Fruit fly (Drosophila melanogaster) whole organism, embryonic: ENCODE results near the gene CG43999.

Experiments used
- Asciz ChIP-seq: fragments of 200-800 bp; sonication (Bioruptor generic); optimal IDR thresholded peaks from 2 replicates; lab custom pipeline; 2017; ENCODE audit warnings: missing biosample characterization, mild to moderate bottlenecking, missing genetic modification characterization, missing genetic modification reagents
- Atf-2 ChIP-seq: fragments of 200-800 bp; sonication (Bioruptor generic); optimal IDR thresholded peaks from 2 replicates; lab custom pipeline; 2016; ENCODE audit warnings: missing biosample characterization, missing genetic modification characterization
- B-H2 ChIP-seq: fragments of 200-800 bp; sonication (Bioruptor generic); optimal IDR thresholded peaks from 2 replicates; lab custom pipeline; 2018; ENCODE audit warnings: missing biosample characterization, mild to moderate bottlenecking, missing genetic modification characterization
- BEAF-32 ChIP-seq: fragments of 200-800 bp; sonication (Bioruptor generic); optimal IDR thresholded peaks from 3 replicates; lab custom pipeline; 2017; ENCODE audit warnings: missing biosample characterization, missing genetic modification characterization, mild to moderate bottlenecking, moderate library complexity, missing genetic modification reagents
- C15 ChIP-seq: fragments of 200-800 bp; sonication (Bioruptor generic); IDR thresholded peaks from 3 replicates; pipeline ENCODE4 v1.3.6; 2022; ENCODE audit warnings: missing biosample characterization, missing genetic modification characterization
- CG10274 ChIP-seq: fragments of 200-800 bp; sonication (Bioruptor generic); optimal IDR thresholded peaks from 3 replicates; lab custom pipeline; 2017; ENCODE audit warnings: missing biosample characterization, mild to moderate bottlenecking, missing genetic modification characterization
- CG10543 ChIP-seq: fragments of 200-800 bp; sonication (Bioruptor generic); optimal IDR thresholded peaks from 3 replicates; lab custom pipeline; 2017; ENCODE audit warnings: missing biosample characterization, mild to moderate bottlenecking, missing genetic modification characterization, moderate library complexity
- CG10654 ChIP-seq: fragments of 200-800 bp; sonication (Bioruptor generic); optimal IDR thresholded peaks from 2 replicates; lab custom pipeline; 2016; ENCODE audit warnings: missing biosample characterization, missing genetic modification characterization
- CG11093 ChIP-seq: fragments of 200-800 bp; sonication (Bioruptor generic); IDR thresholded peaks from 3 replicates; pipeline ENCODE4 v1.3.6; 2022; ENCODE audit warnings: missing biosample characterization, missing genetic modification characterization
- CG12744 ChIP-seq: fragments of 200-800 bp; sonication (Bioruptor generic); optimal IDR thresholded peaks from 2 replicates; lab custom pipeline; 2016; ENCODE audit warnings: missing biosample characterization, missing genetic modification characterization
- CG13123 ChIP-seq: fragments of 200-800 bp; sonication (Bioruptor generic); optimal IDR thresholded peaks from 2 replicates; lab custom pipeline; 2016; ENCODE audit warnings: missing biosample characterization, missing genetic modification characterization
- CG14860 ChIP-seq: fragments of 200-800 bp; sonication (Bioruptor generic); IDR thresholded peaks from 3 replicates; pipeline ENCODE4 v1.3.6; 2022; ENCODE audit warnings: missing biosample characterization, missing genetic modification characterization; ENCODE audit not compliant: partially characterized antibody
- CG14965 ChIP-seq: fragments of 200-800 bp; sonication (Bioruptor generic); optimal IDR thresholded peaks from 2 replicates; lab custom pipeline; 2016; ENCODE audit warnings: missing biosample characterization, missing genetic modification characterization, borderline replicate concordance
- CG15073 ChIP-seq: fragments of 200-800 bp; sonication (Bioruptor generic); optimal IDR thresholded peaks from 2 replicates; lab custom pipeline; 2016; ENCODE audit warnings: missing biosample characterization, missing genetic modification characterization
- CG15269 ChIP-seq: fragments of 200-800 bp; sonication (Bioruptor generic); optimal IDR thresholded peaks from 2 replicates; lab custom pipeline; 2018; ENCODE audit warnings: missing biosample characterization, mild to moderate bottlenecking, missing genetic modification characterization, moderate library complexity
- CG2678 ChIP-seq: fragments of 200-800 bp; sonication (Bioruptor generic); optimal IDR thresholded peaks from 3 replicates; lab custom pipeline; 2019; ENCODE audit warnings: missing biosample characterization, mild to moderate bottlenecking, missing genetic modification characterization, moderate library complexity
- CG6689 ChIP-seq: fragments of 200-800 bp; sonication (Bioruptor generic); IDR thresholded peaks from 2 replicates; pipeline ENCODE4 v1.3.6; 2022; ENCODE audit warnings: missing biosample characterization, missing genetic modification characterization
- CG8944 ChIP-seq: fragments of 200-800 bp; sonication (Bioruptor generic); optimal IDR thresholded peaks from 3 replicates; lab custom pipeline; 2016; ENCODE audit warnings: missing biosample characterization, missing genetic modification characterization
- CG9437 ChIP-seq: fragments of 200-800 bp; sonication (Bioruptor generic); optimal IDR thresholded peaks from 2 replicates; lab custom pipeline; 2018; ENCODE audit warnings: missing biosample characterization, mild to moderate bottlenecking, missing genetic modification characterization
- Deaf1 ChIP-seq: fragments of 200-800 bp; optimal IDR thresholded peaks from 3 replicates; lab custom pipeline; 2019; ENCODE audit warnings: missing biosample characterization, mild to moderate bottlenecking, missing genetic modification characterization, moderate library complexity
- Dek ChIP-seq: fragments of 200-800 bp; sonication (Bioruptor generic); optimal IDR thresholded peaks from 3 replicates; lab custom pipeline; 2019; ENCODE audit warnings: missing biosample characterization, mild to moderate bottlenecking, missing genetic modification characterization, moderate library complexity
- HLH54F ChIP-seq: fragments of 200-800 bp; sonication (Bioruptor generic); optimal IDR thresholded peaks from 3 replicates; lab custom pipeline; 2016; ENCODE audit warnings: missing biosample characterization, missing genetic modification characterization
- HLHmδ ChIP-seq: fragments of 200-800 bp; sonication (Bioruptor generic); optimal IDR thresholded peaks from 2 replicates; lab custom pipeline; 2018; ENCODE audit warnings: missing biosample characterization, mild to moderate bottlenecking, missing genetic modification characterization, moderate library complexity
- HmgZ ChIP-seq: fragments of 200-800 bp; sonication (Bioruptor generic); optimal IDR thresholded peaks from 2 replicates; lab custom pipeline; 2018; ENCODE audit warnings: missing biosample characterization, mild to moderate bottlenecking, missing genetic modification characterization
- MESR4 ChIP-seq: fragments of 200-800 bp; sonication (Bioruptor generic); optimal IDR thresholded peaks from 2 replicates; lab custom pipeline; 2018; ENCODE audit warnings: missing biosample characterization, mild to moderate bottlenecking, missing genetic modification characterization, moderate library complexity
- Mad ChIP-seq: fragments of 200-800 bp; sonication (Bioruptor generic); optimal IDR thresholded peaks from 2 replicates; lab custom pipeline; 2016; ENCODE audit warnings: missing biosample characterization, missing genetic modification characterization
- Mrtf ChIP-seq: fragments of 200-800 bp; sonication (Bioruptor generic); IDR thresholded peaks from 3 replicates; pipeline ENCODE4 v1.3.6; 2022; ENCODE audit warnings: missing biosample characterization, missing genetic modification characterization
- Sry-β ChIP-seq: fragments of 200-800 bp; sonication (Bioruptor generic); optimal IDR thresholded peaks from 2 replicates; lab custom pipeline; 2018; ENCODE audit warnings: missing biosample characterization, mild to moderate bottlenecking, missing genetic modification characterization, moderate library complexity
- abd-A ChIP-seq: fragments of 200-800 bp; sonication (Bioruptor generic); optimal IDR thresholded peaks from 3 replicates; lab custom pipeline; 2019; ENCODE audit warnings: missing biosample characterization, mild to moderate bottlenecking, missing genetic modification characterization, moderate library complexity
- al ChIP-seq: fragments of 200-800 bp; sonication (Bioruptor generic); IDR thresholded peaks from 2 replicates; pipeline ENCODE4 v1.3.6; 2022; ENCODE audit warnings: missing biosample characterization, missing genetic modification characterization
- chinmo ChIP-seq: fragments of 200-800 bp; sonication (Bioruptor generic); IDR thresholded peaks from 4 replicates; pipeline ENCODE4 v1.3.6; 2022; ENCODE audit warnings: missing biosample characterization, missing genetic modification characterization; ENCODE audit not compliant: partially characterized antibody
- croc ChIP-seq: fragments of 200-800 bp; sonication (Bioruptor generic); conservative IDR thresholded peaks from 3 replicates; pipeline ENCODE4 v1.3.6; 2022; ENCODE audit warnings: missing biosample characterization, missing genetic modification characterization
- dmrt99B ChIP-seq: fragments of 200-800 bp; sonication (Bioruptor generic); optimal IDR thresholded peaks from 2 replicates; lab custom pipeline; 2018; ENCODE audit warnings: missing biosample characterization, mild to moderate bottlenecking, missing genetic modification characterization, moderate library complexity
- en ChIP-seq: fragments of 200-800 bp; sonication (Bioruptor generic); optimal IDR thresholded peaks from 2 replicates; lab custom pipeline; 2016; ENCODE audit warnings: missing biosample characterization, missing genetic modification characterization
- esg ChIP-seq: fragments of 200-800 bp; sonication (Bioruptor generic); conservative IDR thresholded peaks from 2 replicates; pipeline ENCODE4 v1.3.6; 2022; ENCODE audit warnings: missing biosample characterization, missing genetic modification characterization
- gem ChIP-seq: fragments of 200-800 bp; sonication (Bioruptor generic); optimal IDR thresholded peaks from 2 replicates; lab custom pipeline; 2019; ENCODE audit warnings: missing biosample characterization, mild to moderate bottlenecking, missing genetic modification characterization, moderate library complexity
- gfzf ChIP-seq: fragments of 200-800 bp; sonication (Bioruptor generic); optimal IDR thresholded peaks from 2 replicates; lab custom pipeline; 2016; ENCODE audit warnings: missing biosample characterization, mild to moderate bottlenecking, missing genetic modification characterization, moderate library complexity
- jing ChIP-seq: fragments of 200-800 bp; sonication (Bioruptor generic); optimal IDR thresholded peaks from 2 replicates; lab custom pipeline; 2018; ENCODE audit warnings: missing biosample characterization, mild to moderate bottlenecking, missing genetic modification characterization
- ken ChIP-seq: fragments of 200-800 bp; sonication (Bioruptor generic); IDR thresholded peaks from 3 replicates; pipeline ENCODE4 v1.3.6; 2022; ENCODE audit warnings: missing biosample characterization, missing genetic modification characterization
- knrl ChIP-seq: fragments of 200-800 bp; sonication (Bioruptor generic); IDR thresholded peaks from 3 replicates; pipeline ENCODE4 v1.3.6; 2022; ENCODE audit warnings: missing biosample characterization, missing genetic modification characterization; ENCODE audit not compliant: partially characterized antibody
- mld ChIP-seq: fragments of 200-800 bp; sonication (Bioruptor generic); IDR thresholded peaks from 3 replicates; pipeline ENCODE4 v1.3.6; 2022; ENCODE audit warnings: missing biosample characterization, missing genetic modification characterization; ENCODE audit not compliant: partially characterized antibody
- oc ChIP-seq: fragments of 200-800 bp; sonication (Bioruptor generic); optimal IDR thresholded peaks from 2 replicates; lab custom pipeline; 2018; ENCODE audit warnings: missing biosample characterization, mild to moderate bottlenecking, missing genetic modification characterization, moderate library complexity
- p53 ChIP-seq: fragments of 200-800 bp; sonication (Bioruptor generic); optimal IDR thresholded peaks from 2 replicates; lab custom pipeline; 2016; ENCODE audit warnings: missing biosample characterization, missing genetic modification characterization
- pb ChIP-seq: fragments of 200-800 bp; sonication (Bioruptor generic); optimal IDR thresholded peaks from 3 replicates; lab custom pipeline; 2016; ENCODE audit warnings: missing biosample characterization, missing genetic modification characterization
- shn ChIP-seq: fragments of 200-800 bp; sonication (Bioruptor generic); optimal IDR thresholded peaks from 3 replicates; lab custom pipeline; 2016; ENCODE audit warnings: missing biosample characterization, missing genetic modification characterization
- slbo ChIP-seq: fragments of 200-800 bp; sonication (Bioruptor generic); IDR thresholded peaks from 2 replicates; pipeline ENCODE4 v1.3.6; 2022; ENCODE audit warnings: missing biosample characterization, missing genetic modification characterization
- sna ChIP-seq: fragments of 200-800 bp; sonication (Bioruptor generic); IDR thresholded peaks from 2 replicates; pipeline ENCODE4 v1.3.6; 2022; ENCODE audit warnings: missing biosample characterization, missing genetic modification characterization; ENCODE audit not compliant: partially characterized antibody
- sr ChIP-seq: fragments of 200-800 bp; sonication (Bioruptor generic); IDR thresholded peaks from 3 replicates; pipeline ENCODE4 v1.3.6; 2022; ENCODE audit warnings: missing biosample characterization, missing genetic modification characterization
- tin ChIP-seq: fragments of 200-800 bp; sonication (Bioruptor generic); optimal IDR thresholded peaks from 3 replicates; lab custom pipeline; 2016; ENCODE audit warnings: missing biosample characterization, missing genetic modification characterization
- trem ChIP-seq: fragments of 200-800 bp; optimal IDR thresholded peaks from 3 replicates; lab custom pipeline; 2019; ENCODE audit warnings: missing biosample characterization, mild to moderate bottlenecking, missing genetic modification characterization, moderate library complexity
- unc-4 ChIP-seq: fragments of 200-800 bp; sonication (Bioruptor generic); IDR thresholded peaks from 2 replicates; pipeline ENCODE4 v1.3.6; 2022; ENCODE audit warnings: missing biosample characterization, missing genetic modification characterization; ENCODE audit not compliant: partially characterized antibody

The CG43999 gene

dm6 chr3R:23947002-23947401, 18.2 kb upstream of the CG43999 start (continued):
- no peak for TF ChIP-seq Dek (tag; lab: Kevin White, UChicago)
- TF ChIP-seq croc: no peak
- TF ChIP-seq mld (GFP tag; lab: Robert Waterston, UW): no peak
- no peak for TF ChIP-seq unc-4
- no peak for TF ChIP-seq CG15073 (GFP tag; lab: Kevin White, UChicago)
- TF ChIP-seq CG12744 (GFP tag; lab: Kevin White, UChicago): no peak
- no peak for TF ChIP-seq CG11093
- peak; percentile 39 for TF ChIP-seq HLHmδ
- TF ChIP-seq CG10654 (GFP tag; lab: Kevin White, UChicago): no peak
- TF ChIP-seq esg (GFP tag; lab: Robert Waterston, UW): no peak
- no peak for TF ChIP-seq slbo (GFP tag; lab: Robert Waterston, UW)
- TF ChIP-seq CG9437 (GFP tag; lab: Kevin White, UChicago): no peak
- no peak for TF ChIP-seq tin (GFP tag; lab: Kevin White, UChicago)
- TF ChIP-seq Mrtf: no peak
- TF ChIP-seq shn (GFP tag; lab: Kevin White, UChicago): no peak
- TF ChIP-seq BEAF-32 (GFP tag; lab: Kevin White, UChicago): no peak
- peak; percentile 68 for TF ChIP-seq Asciz
- TF ChIP-seq Atf-2 (GFP tag; lab: Kevin White, UChicago): no peak
- TF ChIP-seq CG6689 (GFP tag; lab: Robert Waterston, UW): no peak
- no peak for TF ChIP-seq MESR4
- TF ChIP-seq C15 (GFP tag; lab: Robert Waterston, UW): no peak
- no peak for TF ChIP-seq Mad
- no peak for TF ChIP-seq en
- TF ChIP-seq HLH54F: no peak
- TF ChIP-seq dmrt99B (tag; lab: Kevin White, UChicago): no peak
- no peak for TF ChIP-seq sr (GFP tag; lab: Robert Waterston, UW)
- no peak for TF ChIP-seq CG10274 (GFP tag; lab: Kevin White, UChicago)
- no peak for TF ChIP-seq al (GFP tag; lab: Robert Waterston, UW)
- TF ChIP-seq knrl: no peak
- TF ChIP-seq CG13123 (GFP tag; lab: Kevin White, UChicago): no peak
- no peak for TF ChIP-seq CG14965 (GFP tag; lab: Kevin White, UChicago)
- no peak for TF ChIP-seq CG8944 (GFP tag; lab: Kevin White, UChicago)
- TF ChIP-seq Sry-β: no peak
- no peak for TF ChIP-seq HmgZ (tag; lab: Kevin White, UChicago)
- no peak for TF ChIP-seq oc
- TF ChIP-seq abd-A (tag; lab: Kevin White, UChicago): no peak
- no peak for TF ChIP-seq jing
- no peak for TF ChIP-seq pb (GFP tag; lab: Kevin White, UChicago)
- no peak for TF ChIP-seq CG14860 (GFP tag; lab: Robert Waterston, UW)
- TF ChIP-seq B-H2 (GFP tag; lab: Kevin White, UChicago): no peak
- TF ChIP-seq ken (GFP tag; lab: Robert Waterston, UW): no peak
- no peak for TF ChIP-seq CG15269 (tag; lab: Kevin White, UChicago)
- no peak for TF ChIP-seq CG2678 (tag; lab: Kevin White, UChicago)
- no peak for TF ChIP-seq gem (tag; lab: Kevin White, UChicago)
- TF ChIP-seq sna (GFP tag; lab: Robert Waterston, UW): no peak
- TF ChIP-seq p53: no peak
- TF ChIP-seq CG10543: peak; percentile 8
- TF ChIP-seq chinmo: no peak
- TF ChIP-seq trem (tag; lab: Kevin White, UChicago): no peak
- TF ChIP-seq gfzf (GFP tag; lab: Kevin White, UChicago): no peak
- TF ChIP-seq Deaf1 (tag; lab: Kevin White, UChicago): no peak
